Fruit fly (Drosophila melanogaster): ENCODE results near the gene LpR1.

DNA sequence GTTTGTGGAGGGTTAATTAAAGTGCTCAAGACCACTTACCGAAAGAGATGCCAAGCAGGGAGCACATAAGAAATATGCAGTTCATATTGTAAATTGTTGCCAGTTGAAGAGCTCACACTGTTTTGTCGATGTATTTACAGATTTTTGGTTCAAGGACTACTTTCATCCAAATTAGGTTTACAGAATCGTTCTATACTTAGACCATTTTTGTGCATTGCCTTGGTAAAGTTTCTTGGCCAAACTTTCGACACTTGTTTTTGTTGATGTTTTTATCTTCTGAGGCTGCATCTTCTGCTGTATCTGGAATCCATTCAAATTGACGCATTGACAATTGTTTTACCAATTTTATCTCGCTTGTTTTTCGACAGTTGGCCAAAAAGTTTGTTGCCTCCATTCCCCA lies 27.5 kb upstream of the LpR1 start, which contains the start of gene CG31093:
- TF ChIP-seq Dll (optimal IDR thresholded peaks at IDR 0.05) = no peak
- TF ChIP-seq psq (optimal IDR thresholded peaks at IDR 0.05) = no peak
- no peak for TF ChIP-seq EcR (GFP tag; optimal IDR thresholded peaks at IDR 0.05)
- no peak for TF ChIP-seq pan (optimal IDR thresholded peaks at IDR 0.05)
- no peak for TF ChIP-seq usp (GFP tag; optimal IDR thresholded peaks at IDR 0.05)
- no peak for TF ChIP-seq CG8478 (optimal IDR thresholded peaks at IDR 0.05)

All from whole organism.